Fruit fly (Drosophila melanogaster) whole organism, adult: ENCODE measurements around the gene PH4alphaSG1.

ENCODE experiments used
- CG12768 ChIP-seq: fragments of 200-800 bp; sonication (Bioruptor generic); optimal IDR thresholded peaks from 2 replicates; lab custom pipeline; 2017; ENCODE audit warnings: missing biosample characterization, missing genetic modification characterization, mild to moderate bottlenecking, moderate library complexity, missing genetic modification reagents
- CG14711 ChIP-seq: fragments of 200-800 bp; sonication (Bioruptor generic); optimal IDR thresholded peaks from 2 replicates; lab custom pipeline; 2018; ENCODE audit warnings: missing biosample characterization, mild to moderate bottlenecking, missing genetic modification characterization, moderate library complexity
- CG1620 ChIP-seq: fragments of 200-800 bp; sonication (Bioruptor generic); optimal IDR thresholded peaks from 2 replicates; lab custom pipeline; 2016; ENCODE audit warnings: missing biosample characterization, missing genetic modification characterization
- CG33017 ChIP-seq: fragments of 200-800 bp; sonication (Bioruptor generic); optimal IDR thresholded peaks from 2 replicates; lab custom pipeline; 2018; ENCODE audit warnings: missing biosample characterization, mild to moderate bottlenecking, missing genetic modification characterization, moderate library complexity
- CG5204 ChIP-seq: fragments of 200-800 bp; sonication (Bioruptor generic); optimal IDR thresholded peaks from 2 replicates; lab custom pipeline; 2016; ENCODE audit warnings: missing biosample characterization, missing genetic modification characterization
- CG7045 ChIP-seq: fragments of 200-800 bp; sonication (Bioruptor generic); optimal IDR thresholded peaks from 2 replicates; lab custom pipeline; 2017; ENCODE audit warnings: missing biosample characterization, mild to moderate bottlenecking, missing genetic modification characterization
- Hr96 ChIP-seq: fragments of 200-800 bp; sonication (Bioruptor generic); optimal IDR thresholded peaks from 2 replicates; lab custom pipeline; 2016; ENCODE audit warnings: missing biosample characterization, missing genetic modification characterization
- bab1 ChIP-seq: fragments of 200-800 bp; sonication (Bioruptor generic); optimal IDR thresholded peaks from 3 replicates; lab custom pipeline; 2019; ENCODE audit warnings: missing biosample characterization, mild to moderate bottlenecking, missing genetic modification characterization, moderate library complexity
- cic ChIP-seq: fragments of 200-800 bp; sonication (Bioruptor generic); optimal IDR thresholded peaks from 2 replicates; lab custom pipeline; 2017; ENCODE audit warnings: missing biosample characterization, mild to moderate bottlenecking, missing genetic modification characterization, moderate library complexity
- cnc ChIP-seq, 2 experiments: fragments of >200 bp; optimal IDR thresholded peaks; 2 replicates each; lab custom pipeline; 2017
- kay ChIP-seq: fragments of 200-800 bp; sonication (Bioruptor generic); peaks from one replicate; lab custom pipeline; 2016; ENCODE audit warnings: missing biosample characterization, missing genetic modification characterization, borderline replicate concordance
- ovo ChIP-seq: fragments of 200-800 bp; sonication (Bioruptor generic); optimal IDR thresholded peaks from 2 replicates; lab custom pipeline; 2016; ENCODE audit warnings: missing biosample characterization, missing genetic modification characterization
- pad ChIP-seq: fragments of 200-800 bp; sonication (Bioruptor generic); optimal IDR thresholded peaks from 3 replicates; lab custom pipeline; 2017; ENCODE audit warnings: missing biosample characterization, missing genetic modification characterization, mild to moderate bottlenecking, moderate library complexity, missing genetic modification reagents

- TF ChIP-seq kay (no peak), bab1 (GFP tag; lab: Kevin White, UChicago) (no peak), CG7045 (GFP tag; lab: Kevin White, UChicago) (no peak), cnc (optimal IDR thresholded peaks at IDR 0.05; lab: Kevin White, UChicago) (no peak), CG14711 (tag; lab: Kevin White, UChicago) (no peak), ovo (GFP tag; lab: Kevin White, UChicago) (no peak), CG1620 (GFP tag; lab: Kevin White, UChicago) (no peak), CG33017 (tag; lab: Kevin White, UChicago) (no peak), Hr96 (no peak), cic (GFP tag; lab: Kevin White, UChicago) (no peak), CG12768 (GFP tag; lab: Kevin White, UChicago) (no peak), pad (no peak), CG5204 (GFP tag; lab: Kevin White, UChicago) (no peak)
Measured at dm6 chr3R:30507723-30508122, 2.3 kb upstream of the PH4alphaSG1 start, which contains the start of gene CG34041.
